Worm (Caenorhabditis elegans): ENCODE measurements around the gene cest-17.

cest-17 gene

ce11 chrV:8217118-8217517, 14.0 kb downstream of the cest-17 start:
- TF ChIP-seq dao-5 (tag; optimal IDR thresholded peaks at IDR 0.05) (no peak), him-1 (tag; optimal IDR thresholded peaks at IDR 0.05) (no peak), W03F9.2 (tag; optimal IDR thresholded peaks at IDR 0.05) (no peak)

ce11 chrV:8217661-8218265, 14.6 kb downstream of the cest-17 start, which contains the start of gene K07C11.8:
K07C11.8 (minus strand) TSS chrV:8217884.
- TF ChIP-seq dao-5 (tag; optimal IDR thresholded peaks at IDR 0.05) (no peak), him-1 (tag; optimal IDR thresholded peaks at IDR 0.05) (no peak), W03F9.2 (tag; optimal IDR thresholded peaks at IDR 0.05) (no peak)

ce11 chrV:8219550-8219949, 16.4 kb downstream of the cest-17 start:
- no peak for TF ChIP-seq him-1 (tag; optimal IDR thresholded peaks at IDR 0.05)
- TF ChIP-seq W03F9.2 (tag; optimal IDR thresholded peaks at IDR 0.05): no peak
- no peak for TF ChIP-seq dao-5 (tag; optimal IDR thresholded peaks at IDR 0.05)

- TF ChIP-seq W03F9.2 (tag; optimal IDR thresholded peaks at IDR 0.05): no peak
- TF ChIP-seq dao-5 (tag; optimal IDR thresholded peaks at IDR 0.05): no peak
- TF ChIP-seq him-1 (tag; optimal IDR thresholded peaks at IDR 0.05): no peak
These were observed 18.0 kb downstream of the cest-17 start, which contains the start of the genes cogc-6 and air-1 for ce11 chrV:8221083-8221538. cogc-6 (minus strand) TSS chrV:8221316. air-1 (plus strand) TSS chrV:8221488.

ce11 chrV:8223417-8223816, 20.3 kb downstream of the cest-17 start:
- TF ChIP-seq dao-5 (tag; optimal IDR thresholded peaks at IDR 0.05): no peak
- no peak for TF ChIP-seq W03F9.2 (tag; optimal IDR thresholded peaks at IDR 0.05)
- no peak for TF ChIP-seq him-1 (tag; optimal IDR thresholded peaks at IDR 0.05)

ce11 chrV:8224634-8225033, 21.5 kb downstream of the cest-17 start, which contains the start of gene pax-1:
pax-1 (plus strand) TSS chrV:8224934.
- no peak for TF ChIP-seq dao-5 (tag; optimal IDR thresholded peaks at IDR 0.05)
- no peak for TF ChIP-seq W03F9.2 (tag; optimal IDR thresholded peaks at IDR 0.05)
- TF ChIP-seq him-1 (tag; optimal IDR thresholded peaks at IDR 0.05): no peak

ce11 chrV:8226812-8227211, 23.7 kb downstream of the cest-17 start, which contains the start of gene K07C11.10:
K07C11.10 (minus strand) TSS chrV:8226912.
- no peak for TF ChIP-seq dao-5 (tag; optimal IDR thresholded peaks at IDR 0.05)
- TF ChIP-seq W03F9.2 (tag; optimal IDR thresholded peaks at IDR 0.05): no peak
- TF ChIP-seq him-1 (tag; optimal IDR thresholded peaks at IDR 0.05): no peak

ce11 chrV:8228712-8229119, 25.6 kb downstream of the cest-17 start:
- TF ChIP-seq W03F9.2 (tag; optimal IDR thresholded peaks at IDR 0.05) (peak; percentile 82), dao-5 (tag; optimal IDR thresholded peaks at IDR 0.05) (no peak), him-1 (tag; optimal IDR thresholded peaks at IDR 0.05) (peak; percentile 24)

ce11 chrV:8230056-8230455, 26.9 kb downstream of the cest-17 start:
- TF ChIP-seq dao-5 (tag; optimal IDR thresholded peaks at IDR 0.05): no peak
- no peak for TF ChIP-seq him-1 (tag; optimal IDR thresholded peaks at IDR 0.05)
- TF ChIP-seq W03F9.2 (tag; optimal IDR thresholded peaks at IDR 0.05): no peak

ce11 chrV:8235331-8235730, 32.2 kb downstream of the cest-17 start:
- TF ChIP-seq him-1 (tag; optimal IDR thresholded peaks at IDR 0.05) (no peak), W03F9.2 (tag; optimal IDR thresholded peaks at IDR 0.05) (no peak), dao-5 (tag; optimal IDR thresholded peaks at IDR 0.05) (no peak)

ce11 chrV:8238290-8238689, 35.2 kb downstream of the cest-17 start, which contains the start of gene rol-3:
rol-3 (minus strand) TSS chrV:8238409.
- TF ChIP-seq him-1 (tag; optimal IDR thresholded peaks at IDR 0.05) (no peak), W03F9.2 (tag; optimal IDR thresholded peaks at IDR 0.05) (no peak), dao-5 (tag; optimal IDR thresholded peaks at IDR 0.05) (no peak)

- TF ChIP-seq him-1 (tag; optimal IDR thresholded peaks at IDR 0.05): no peak
- no peak for TF ChIP-seq W03F9.2 (tag; optimal IDR thresholded peaks at IDR 0.05)
- no peak for TF ChIP-seq dao-5 (tag; optimal IDR thresholded peaks at IDR 0.05)
These were observed 36.8 kb downstream of the cest-17 start, which contains the start of gene C16D9.3 for ce11 chrV:8239928-8240327. C16D9.3 (minus strand) TSS chrV:8240028.

- TF ChIP-seq W03F9.2 (tag; optimal IDR thresholded peaks at IDR 0.05): no peak
These were observed 39.7 kb downstream of the cest-17 start, which contains the start of gene C16D9.4 for ce11 chrV:8242798-8243197. C16D9.4 (minus strand) TSS chrV:8242898.

- TF ChIP-seq W03F9.2 (tag; optimal IDR thresholded peaks at IDR 0.05) (no peak), him-1 (tag; optimal IDR thresholded peaks at IDR 0.05) (no peak), dao-5 (tag; optimal IDR thresholded peaks at IDR 0.05) (no peak)
These were observed 40.1 kb downstream of the cest-17 start for ce11 chrV:8243201-8243600.

ce11 chrV:8245457-8245856, 42.3 kb downstream of the cest-17 start, which contains the start of gene C16D9.5:
C16D9.5 (minus strand) TSS chrV:8245557.
- TF ChIP-seq dao-5 (tag; optimal IDR thresholded peaks at IDR 0.05) (no peak), W03F9.2 (tag; optimal IDR thresholded peaks at IDR 0.05) (no peak), him-1 (tag; optimal IDR thresholded peaks at IDR 0.05) (no peak)
